Fruit fly (Drosophila melanogaster) whole organism, larva: Measurements from ENCODE around the gene gro.

Source experiments
- noc ChIP-seq: fragments of 200-800 bp; sonication (Bioruptor generic); optimal IDR thresholded peaks from 3 replicates; lab custom pipeline; 2019; ENCODE audit warnings: missing biosample characterization, mild to moderate bottlenecking, missing genetic modification characterization, moderate library complexity

The gro gene

DNA sequence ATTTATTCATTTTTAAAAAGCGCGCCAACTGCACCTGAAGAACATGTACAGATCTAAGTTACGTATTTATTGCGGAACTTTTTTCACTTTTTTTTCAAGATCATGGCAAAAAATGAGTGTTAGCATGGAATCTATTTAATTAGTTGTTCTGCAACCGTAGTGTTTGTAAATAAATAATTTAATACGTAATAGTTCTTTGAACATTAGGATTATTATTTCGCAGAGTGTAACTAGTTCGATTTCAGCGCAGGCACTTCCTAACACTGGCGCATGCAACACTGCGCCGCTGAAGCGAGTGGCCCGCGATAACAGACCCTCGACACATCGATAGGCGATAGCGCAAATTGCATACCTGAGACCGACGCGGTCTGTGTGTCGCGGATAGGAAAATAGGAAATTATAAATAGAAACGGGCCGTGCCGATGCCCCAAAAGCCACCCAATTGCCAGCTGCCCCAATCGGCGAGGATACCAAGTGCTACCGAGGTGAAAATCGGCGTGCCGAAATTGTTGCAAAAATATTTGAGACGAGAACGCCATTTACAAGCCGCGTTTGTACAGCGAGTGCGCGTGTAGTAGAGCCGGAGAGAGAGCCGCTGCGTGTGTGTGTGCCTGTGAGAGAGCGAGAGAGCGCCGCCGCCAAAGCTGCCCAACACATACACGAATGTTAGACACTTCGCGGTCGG is at the start of gene gro:
gro (plus strand) TSS at position 320 of the 685 bp plus-strand sequence.
- no peak for TF ChIP-seq noc (tag; lab: Kevin White, UChicago)

- no peak for TF ChIP-seq noc (tag; lab: Kevin White, UChicago)
Measured at dm6 chr3R:25996197-25997005, 45.1 kb upstream of the gro start, which contains the start of gene CG43116. CG43116 (minus strand) TSS chr3R:25996996.

dm6 chr3R:25997068-25997714 is 44.3 kb upstream of the gro start:
- TF ChIP-seq noc (tag; lab: Kevin White, UChicago): no peak

- TF ChIP-seq noc (tag; lab: Kevin White, UChicago): no peak
Measured at dm6 chr3R:25999130-25999529, 42.4 kb upstream of the gro start.

DNA sequence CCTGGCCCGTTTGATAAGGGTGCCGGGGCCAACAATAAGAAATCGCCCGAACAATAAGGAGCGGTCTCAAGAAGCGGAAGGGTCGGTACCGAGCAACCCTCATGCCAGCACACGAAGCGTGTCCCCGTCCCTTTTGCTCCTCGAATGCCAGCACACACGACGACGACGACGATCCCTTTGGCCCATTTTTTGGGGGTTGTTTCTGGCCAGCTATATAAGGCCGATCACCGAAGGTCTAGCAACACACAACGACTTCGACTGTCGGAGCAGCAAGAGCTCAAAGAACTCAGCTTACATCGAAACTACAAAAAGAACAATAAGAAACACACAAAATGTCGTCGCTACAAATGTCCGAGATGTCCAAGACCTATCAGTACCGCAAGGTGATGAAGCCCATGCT is 41.9 kb upstream of the gro start:
- no peak for TF ChIP-seq noc (tag; lab: Kevin White, UChicago)

DNA sequence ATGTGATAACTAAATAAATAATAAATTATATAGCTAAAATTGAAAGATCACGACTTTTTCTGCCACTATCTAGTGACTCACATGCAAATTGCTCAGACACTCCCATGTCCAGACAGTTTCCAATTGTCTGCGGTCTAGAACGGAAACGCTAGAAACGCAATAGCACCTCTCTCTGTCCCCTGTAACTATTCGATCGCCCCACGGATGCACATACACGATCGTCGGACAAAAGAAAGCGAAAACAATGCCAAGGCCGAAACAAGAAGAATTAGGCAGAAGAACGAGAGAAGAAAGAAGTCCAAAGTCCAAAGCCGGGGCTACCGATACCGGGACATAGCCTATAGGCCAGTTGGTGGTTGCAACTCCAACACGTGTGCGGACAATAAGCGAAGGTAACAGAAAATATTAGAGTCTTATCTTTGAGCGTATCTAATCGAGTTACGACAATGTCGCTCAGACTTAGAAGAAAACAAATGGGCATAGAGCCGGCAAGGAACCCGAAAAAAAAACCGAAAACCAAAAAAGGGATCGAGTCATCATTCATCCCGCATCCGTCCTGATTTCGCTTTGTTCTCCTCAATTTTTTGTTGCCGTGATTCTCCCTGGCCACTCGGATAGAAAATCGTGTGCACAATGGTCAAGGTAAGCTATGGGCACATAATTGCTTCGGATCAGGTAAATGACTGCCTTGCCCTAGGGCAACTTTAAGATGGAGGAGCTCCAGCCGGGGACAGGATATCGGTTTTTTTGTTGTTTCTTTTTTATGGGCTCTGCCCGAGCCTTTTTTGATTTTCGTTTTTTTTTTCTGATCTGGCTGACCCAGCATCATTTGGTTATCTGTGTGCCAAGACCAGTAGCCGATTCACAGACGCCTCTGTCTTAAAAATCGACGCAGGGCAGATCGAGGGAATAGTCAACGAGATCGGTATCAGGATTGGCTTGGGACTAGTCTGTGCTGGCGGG is 40.5 kb upstream of the gro start:
- TF ChIP-seq noc (tag; lab: Kevin White, UChicago): no peak

dm6 chr3R:26002039-26002438 is 39.5 kb upstream of the gro start:
- TF ChIP-seq noc (tag; lab: Kevin White, UChicago): no peak

dm6 chr3R:26002570-26003332 is 38.8 kb upstream of the gro start:
- no peak for TF ChIP-seq noc (tag; lab: Kevin White, UChicago)

- TF ChIP-seq noc (tag; lab: Kevin White, UChicago): peak; percentile 16
Measured at dm6 chr3R:26004377-26005000, 37.0 kb upstream of the gro start.

- no peak for TF ChIP-seq noc (tag; lab: Kevin White, UChicago)
Measured at dm6 chr3R:26005619-26005977, 35.9 kb upstream of the gro start.

dm6 chr3R:26005978-26006934 is 35.3 kb upstream of the gro start:
- TF ChIP-seq noc (tag; lab: Kevin White, UChicago): peak; percentile 57

- TF ChIP-seq noc (tag; lab: Kevin White, UChicago): no peak
Measured at dm6 chr3R:26007298-26007697, 34.2 kb upstream of the gro start.
